Worm (Caenorhabditis elegans) whole organism, L2 larva: ENCODE data around the gene meg-2.

Experiments
- C34F6.9 ChIP-seq: fragments of 150-350 bp; optimal IDR thresholded peaks from 2 replicates; lab custom pipeline; 2014; ENCODE audit warnings: missing biosample characterization, missing genetic modification characterization
- F13H6.1 ChIP-seq: sonication (generic microtip); optimal IDR thresholded peaks from 2 replicates; lab custom pipeline; 2016; ENCODE audit warnings: missing genetic modification characterization, missing compliant biosample characterization
- Y55F3AM.14 ChIP-seq: fragments of 200-800 bp; sonication (Bioruptor generic); optimal IDR thresholded peaks from 2 replicates; lab custom pipeline; 2018; ENCODE audit warnings: mild to moderate bottlenecking, missing genetic modification characterization, missing compliant biosample characterization
- ZK546.5 ChIP-seq: sonication (generic microtip); optimal IDR thresholded peaks from 2 replicates; lab custom pipeline; 2017; ENCODE audit warnings: missing biosample characterization, missing genetic modification characterization
- alr-1 ChIP-seq: fragments of 150-350 bp; optimal IDR thresholded peaks from 2 replicates; lab custom pipeline; 2014; ENCODE audit warnings: missing biosample characterization, missing genetic modification characterization
- aly-2 ChIP-seq: fragments of 150-350 bp; optimal IDR thresholded peaks from 2 replicates; lab custom pipeline; 2014; ENCODE audit warnings: missing biosample characterization, missing genetic modification characterization
- ama-1 ChIP-seq: fragments of 150-350 bp; optimal IDR thresholded peaks from 2 replicates; lab custom pipeline; 2018; ENCODE audit warnings: inconsistent platforms
- blmp-1 ChIP-seq: sonication (generic microtip); optimal IDR thresholded peaks from 2 replicates; lab custom pipeline; 2017; ENCODE audit warnings: missing genetic modification characterization, mild to moderate bottlenecking, missing compliant biosample characterization, antibody characterized with exemption, moderate library complexity; ENCODE audit not compliant: insufficient read depth
- ceh-16 ChIP-seq: fragments of 150-350 bp; optimal IDR thresholded peaks from 2 replicates; lab custom pipeline; 2014; ENCODE audit warnings: missing biosample characterization, missing genetic modification characterization
- ceh-82 ChIP-seq: fragments of 150-350 bp; optimal IDR thresholded peaks from 2 replicates; lab custom pipeline; 2014; ENCODE audit warnings: missing biosample characterization, missing genetic modification characterization
- crh-2 ChIP-seq: sonication (generic microtip); optimal IDR thresholded peaks from 2 replicates; lab custom pipeline; 2017; ENCODE audit warnings: missing biosample characterization, missing genetic modification characterization
- dmd-4 ChIP-seq: sonication (generic microtip); optimal IDR thresholded peaks from 2 replicates; lab custom pipeline; 2017; ENCODE audit warnings: missing biosample characterization, missing genetic modification characterization
- egl-27 ChIP-seq: sonication (generic microtip); optimal IDR thresholded peaks from 3 replicates; lab custom pipeline; 2017; ENCODE audit warnings: missing biosample characterization, missing genetic modification reagents, missing genetic modification characterization
- elt-3 ChIP-seq: sonication (generic microtip); optimal IDR thresholded peaks from 2 replicates; lab custom pipeline; 2017; ENCODE audit warnings: missing biosample characterization, missing genetic modification characterization
- fos-1 ChIP-seq: fragments of 150-350 bp; optimal IDR thresholded peaks from 2 replicates; lab custom pipeline; 2014; ENCODE audit warnings: missing biosample characterization, missing genetic modification characterization
- gmeb-1 ChIP-seq: fragments of 150-350 bp; optimal IDR thresholded peaks from 2 replicates; lab custom pipeline; 2014; ENCODE audit warnings: missing biosample characterization, missing genetic modification characterization
- lin-11 ChIP-seq: fragments of 150-350 bp; sonication (generic microtip); optimal IDR thresholded peaks from 2 replicates; lab custom pipeline; 2014; ENCODE audit warnings: missing biosample characterization, missing genetic modification characterization, inconsistent platforms, mixed read lengths
- lin-13 ChIP-seq: fragments of 150-350 bp; optimal IDR thresholded peaks from 2 replicates; lab custom pipeline; 2014; ENCODE audit warnings: missing biosample characterization, missing genetic modification reagents, missing genetic modification characterization
- lsy-2 ChIP-seq, 2 experiments: fragments of 150-350 bp in 1 of 2; sonication (generic microtip) in 1 of 2; optimal IDR thresholded peaks; 2 replicates each; lab custom pipeline; 2014 to 2017; ENCODE audit warnings: missing biosample characterization in 2 of 2, missing genetic modification characterization in 2 of 2
- mab-5 ChIP-seq: fragments of 150-350 bp; optimal IDR thresholded peaks from 2 replicates; lab custom pipeline; 2014; ENCODE audit warnings: missing biosample characterization, missing genetic modification characterization
- nhr-12 ChIP-seq: fragments of 150-350 bp; optimal IDR thresholded peaks from 2 replicates; lab custom pipeline; 2014; ENCODE audit warnings: missing biosample characterization, missing genetic modification characterization
- nhr-129 ChIP-seq: fragments of 150-350 bp; optimal IDR thresholded peaks from 2 replicates; lab custom pipeline; 2014; ENCODE audit warnings: missing biosample characterization, missing genetic modification characterization
- nhr-21 ChIP-seq: fragments of 150-350 bp; optimal IDR thresholded peaks from 2 replicates; lab custom pipeline; 2014; ENCODE audit warnings: missing biosample characterization, missing genetic modification characterization
- nhr-23 ChIP-seq: fragments of 150-350 bp; optimal IDR thresholded peaks from 2 replicates; lab custom pipeline; 2014; ENCODE audit warnings: missing biosample characterization, missing genetic modification reagents, missing genetic modification characterization
- nhr-25 ChIP-seq: fragments of 150-350 bp; sonication (generic microtip); optimal IDR thresholded peaks from 3 replicates; lab custom pipeline; 2014; ENCODE audit warnings: missing biosample characterization, missing genetic modification characterization
- sma-3 ChIP-seq: sonication (generic microtip); optimal IDR thresholded peaks from 2 replicates; lab custom pipeline; 2016; ENCODE audit warnings: missing genetic modification reagents, missing genetic modification characterization, missing compliant biosample characterization
- sma-9 ChIP-seq, 2 experiments: fragments of 150-350 bp in 1 of 2; sonication (generic microtip) in 1 of 2; optimal IDR thresholded peaks; 2 replicates each; lab custom pipeline; 2014 to 2016; ENCODE audit warnings: missing genetic modification characterization in 2 of 2, mild to moderate bottlenecking in 1 of 2, missing biosample characterization in 1 of 2, missing compliant biosample characterization in 1 of 2, missing genetic modification reagents in 1 of 2, moderate library complexity in 1 of 2
- snpc-4 ChIP-seq: fragments of 150-350 bp; optimal IDR thresholded peaks from 2 replicates; lab custom pipeline; 2014; ENCODE audit warnings: missing biosample characterization, missing genetic modification characterization
- unc-39 ChIP-seq: fragments of 150-350 bp; optimal IDR thresholded peaks from 2 replicates; lab custom pipeline; 2014; ENCODE audit warnings: missing biosample characterization, missing genetic modification characterization
- unc-62 ChIP-seq: fragments of 150-350 bp; optimal IDR thresholded peaks from 2 replicates; lab custom pipeline; 2014; ENCODE audit warnings: missing biosample characterization, missing genetic modification reagents, missing genetic modification characterization
- zag-1 ChIP-seq: fragments of 150-350 bp; optimal IDR thresholded peaks from 2 replicates; lab custom pipeline; 2014; ENCODE audit warnings: missing biosample characterization, missing genetic modification characterization
- ztf-1 ChIP-seq: fragments of 200-800 bp; sonication (Bioruptor generic); conservative IDR thresholded peaks from 2 replicates; pipeline ENCODE4 v1.3.6; 2022; ENCODE audit warnings: missing genetic modification characterization, missing compliant biosample characterization
- ztf-11 ChIP-seq: sonication (generic microtip); optimal IDR thresholded peaks from 2 replicates; lab custom pipeline; 2017; ENCODE audit warnings: missing biosample characterization, missing genetic modification characterization
- ztf-4 ChIP-seq: fragments of 150-350 bp; optimal IDR thresholded peaks from 2 replicates; lab custom pipeline; 2014; ENCODE audit warnings: missing biosample characterization, missing genetic modification characterization

Gene meg-2

ce11 chrX:13959383-13959782 lies 33.5 kb upstream of the meg-2 start:
- peak; percentile 70 for TF ChIP-seq fos-1
- no peak for TF ChIP-seq C34F6.9 (tag; lab: Kevin White, UChicago)
- TF ChIP-seq ztf-1 (GFP tag; lab: Robert Waterston, UW): no peak
- no peak for TF ChIP-seq aly-2 (tag; lab: Kevin White, UChicago)

DNA sequence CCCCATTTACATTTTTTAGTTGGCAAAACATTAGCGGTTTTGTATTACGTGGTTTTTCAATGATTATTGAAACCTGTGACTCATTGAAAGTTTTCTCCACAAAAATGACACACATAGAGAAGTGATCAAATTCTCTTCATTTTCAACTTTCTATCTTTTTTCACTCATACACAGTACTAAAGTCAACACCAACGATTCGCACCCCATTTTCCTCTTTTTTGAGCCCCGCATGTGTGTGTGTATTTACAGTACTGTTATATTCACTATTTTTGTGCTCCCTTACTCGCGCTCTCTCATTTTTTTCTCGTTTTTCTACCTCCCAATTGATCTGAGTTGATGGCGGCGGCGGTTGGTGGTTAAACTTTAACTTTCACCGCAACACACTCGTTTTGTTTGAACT lies 32.5 kb upstream of the meg-2 start:
- TF ChIP-seq F13H6.1 (peak; percentile 56), ztf-1 (GFP tag; lab: Robert Waterston, UW) (no peak), ZK546.5 (tag; lab: Kevin White, UChicago) (no peak), unc-39 (no peak), mab-5 (tag; lab: Kevin White, UChicago) (no peak), nhr-23 (no peak), Y55F3AM.14 (GFP tag; lab: Kevin White, UChicago) (no peak), nhr-129 (tag; lab: Kevin White, UChicago) (peak; percentile 9), dmd-4 (tag; lab: Kevin White, UChicago) (no peak)
- TF ChIP-seq, all 48 proteins: peak for 2

DNA sequence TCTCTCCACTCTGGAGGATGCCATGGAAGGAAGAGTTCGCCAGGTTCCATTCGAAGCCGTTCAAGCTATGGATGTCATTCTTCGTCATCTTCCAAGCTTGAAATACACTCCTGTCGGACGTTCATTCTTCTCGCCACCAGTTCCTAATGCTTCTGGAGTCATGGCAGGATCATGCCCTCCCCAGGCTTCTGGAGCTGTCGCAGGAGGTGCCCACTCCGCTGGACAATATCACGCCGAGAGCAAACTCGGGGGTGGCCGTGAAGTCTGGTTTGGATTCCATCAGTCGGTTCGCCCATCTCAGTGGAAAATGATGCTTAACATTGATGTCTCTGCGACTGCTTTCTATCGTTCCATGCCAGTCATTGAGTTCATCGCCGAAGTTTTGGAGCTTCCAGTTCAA lies 26.4 kb upstream of the meg-2 start:
- TF ChIP-seq nhr-129 (tag; lab: Kevin White, UChicago) (no peak), ama-1 (lab: Kevin White, UChicago) (no peak), snpc-4 (no peak), ztf-4 (no peak), crh-2 (tag; lab: Kevin White, UChicago) (no peak), sma-3 (GFP tag; lab: Kevin White, UChicago) (no peak), alr-1 (tag; lab: Kevin White, UChicago) (no peak), unc-39 (no peak), nhr-12 (tag; lab: Kevin White, UChicago) (no peak), unc-62 (GFP tag; lab: Kevin White, UChicago) (no peak), ztf-11 (tag; lab: Kevin White, UChicago) (no peak), lin-11 (tag; lab: Kevin White, UChicago) (no peak), mab-5 (tag; lab: Kevin White, UChicago) (no peak), lsy-2 (tag; optimal IDR thresholded peaks at IDR 0.05; lab: Kevin White, UChicago) (no peak)

ce11 chrX:13950620-13951152 lies 24.8 kb upstream of the meg-2 start:
- TF ChIP-seq zag-1: no peak
- TF ChIP-seq mab-5 (tag; lab: Kevin White, UChicago): no peak
- TF ChIP-seq snpc-4: no peak
- peak; percentile 73 for TF ChIP-seq nhr-21 (tag; lab: Kevin White, UChicago)
- no peak for TF ChIP-seq ztf-4
- peak in 1 of 2 experiments; percentile 28 for TF ChIP-seq lsy-2 (tag; optimal IDR thresholded peaks at IDR 0.05; lab: Kevin White, UChicago)
- peak; percentile 81 for TF ChIP-seq F13H6.1
- no peak for TF ChIP-seq ceh-82 (tag; lab: Kevin White, UChicago)
- peak; percentile 44 for TF ChIP-seq fos-1
- peak; percentile 20 for TF ChIP-seq gmeb-1 (tag; lab: Kevin White, UChicago)
- peak; percentile 62 for TF ChIP-seq nhr-129 (tag; lab: Kevin White, UChicago)
- peak; percentile 25 for TF ChIP-seq C34F6.9 (tag; lab: Kevin White, UChicago)
- peak; percentile 65 for TF ChIP-seq sma-9 (GFP tag; optimal IDR thresholded peaks at IDR 0.05; lab: Kevin White, UChicago)
- no peak for TF ChIP-seq sma-9 (tag; optimal IDR thresholded peaks at IDR 0.05; lab: Kevin White, UChicago)
- no peak for TF ChIP-seq alr-1 (tag; lab: Kevin White, UChicago)
- TF ChIP-seq crh-2 (tag; lab: Kevin White, UChicago): peak; percentile 53
- TF ChIP-seq sma-3 (GFP tag; lab: Kevin White, UChicago): peak; percentile 79
- TF ChIP-seq elt-3 (tag; lab: Kevin White, UChicago): no peak
- TF ChIP-seq blmp-1 (tag; lab: Kevin White, UChicago): peak; percentile 30
- peak; percentile 74 for TF ChIP-seq nhr-25 (tag; lab: Kevin White, UChicago)
- peak; percentile 63 for TF ChIP-seq egl-27 (tag; lab: Kevin White, UChicago)
- no peak for TF ChIP-seq nhr-23
- peak; percentile 8 for TF ChIP-seq lin-13 (GFP tag; lab: Kevin White, UChicago)
- peak; percentile 7 for TF ChIP-seq ceh-16 (tag; lab: Kevin White, UChicago)
- TF ChIP-seq, all 48 proteins: peak for 15
